Worm (Caenorhabditis elegans) whole organism, L1 larva: ENCODE results near the gene T19A5.3.

Experiments used
- lin-13 ChIP-seq: fragments of 150-350 bp; optimal IDR thresholded peaks from 2 replicates; lab custom pipeline; 2014; ENCODE audit warnings: missing biosample characterization, missing genetic modification reagents, missing genetic modification characterization
- lin-14 ChIP-seq: fragments of 200-800 bp; sonication (Bioruptor generic); optimal IDR thresholded peaks from 2 replicates; lab custom pipeline; 2018; ENCODE audit warnings: mild to moderate bottlenecking, missing genetic modification characterization, moderate library complexity, missing compliant biosample characterization
- lin-39 ChIP-seq: fragments of 150-350 bp; optimal IDR thresholded peaks from 2 replicates; lab custom pipeline; 2014; ENCODE audit warnings: missing biosample characterization, missing genetic modification reagents, missing genetic modification characterization
- nhr-71 ChIP-seq: sonication (generic microtip); optimal IDR thresholded peaks from 2 replicates; lab custom pipeline; 2016; ENCODE audit warnings: mild to moderate bottlenecking, missing genetic modification characterization, moderate library complexity, missing compliant biosample characterization
- nhr-77 ChIP-seq: fragments of 150-350 bp; optimal IDR thresholded peaks from 2 replicates; lab custom pipeline; 2014; ENCODE audit warnings: missing biosample characterization, missing genetic modification characterization
- snpc-4 ChIP-seq: fragments of 150-350 bp; optimal IDR thresholded peaks from 2 replicates; lab custom pipeline; 2014; ENCODE audit warnings: missing biosample characterization, missing genetic modification characterization
- swsn-7 ChIP-seq: sonication (generic microtip); optimal IDR thresholded peaks from 2 replicates; lab custom pipeline; 2016; ENCODE audit warnings: missing genetic modification characterization, missing compliant biosample characterization
- unc-86 ChIP-seq: sonication (generic microtip); optimal IDR thresholded peaks from 2 replicates; lab custom pipeline; 2016; ENCODE audit warnings: missing genetic modification characterization, missing compliant biosample characterization

DNA sequence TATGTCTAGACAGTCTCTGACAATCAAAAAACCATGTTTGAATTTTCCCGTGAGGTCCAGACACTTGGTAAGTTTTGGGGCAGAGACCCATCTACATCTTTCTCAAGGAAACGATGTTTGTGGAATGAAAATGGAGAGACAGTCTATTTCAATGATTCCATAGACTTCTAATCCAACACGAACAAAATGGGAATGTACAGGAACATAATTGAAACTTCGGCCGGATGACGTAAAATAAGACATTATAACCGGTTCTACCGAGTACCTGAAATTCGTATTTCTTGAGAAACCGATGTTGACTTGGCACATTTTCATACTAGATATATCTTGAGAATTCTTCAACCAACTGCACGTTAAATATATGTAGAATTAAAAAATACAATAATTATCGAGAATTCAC is 44.2 kb upstream of the T19A5.3 start, which contains the start of gene str-87:
- TF ChIP-seq nhr-71 (no peak), lin-13 (GFP tag; lab: Kevin White, UChicago) (no peak), nhr-77 (tag; lab: Kevin White, UChicago) (no peak), lin-39 (tag; lab: Kevin White, UChicago) (no peak), lin-14 (GFP tag; lab: Kevin White, UChicago) (no peak), swsn-7 (tag; lab: Kevin White, UChicago) (no peak), snpc-4 (tag; lab: Kevin White, UChicago) (no peak), unc-86 (no peak)
